Worm (Caenorhabditis elegans) whole organism, early embryonic: Measurements from ENCODE around the gene ttr-31.

Experiments used
- B0310.2 ChIP-seq: sonication (generic microtip); optimal IDR thresholded peaks from 2 replicates; lab custom pipeline; 2016; ENCODE audit warnings: mild to moderate bottlenecking, missing genetic modification characterization, missing compliant biosample characterization
- F13C5.2 ChIP-seq: sonication (generic microtip); optimal IDR thresholded peaks from 2 replicates; lab custom pipeline; 2017; ENCODE audit warnings: mild to moderate bottlenecking, missing genetic modification characterization, inconsistent platforms, missing compliant biosample characterization
- ama-1 ChIP-seq: fragments of 150-350 bp; optimal IDR thresholded peaks from 2 replicates; lab custom pipeline; 2014
- ceh-13 ChIP-seq: fragments of 200-800 bp; sonication (Bioruptor generic); optimal IDR thresholded peaks from 2 replicates; lab custom pipeline; 2018; ENCODE audit warnings: mild to moderate bottlenecking, missing genetic modification characterization, missing compliant biosample characterization
- ceh-36 ChIP-seq: sonication (generic microtip); optimal IDR thresholded peaks from 2 replicates; lab custom pipeline; 2016; ENCODE audit warnings: missing genetic modification characterization, inconsistent platforms, missing compliant biosample characterization
- ets-7 ChIP-seq: sonication (generic microtip); optimal IDR thresholded peaks from 2 replicates; lab custom pipeline; 2016; ENCODE audit warnings: missing genotype, missing genetic modification characterization, missing compliant biosample characterization
- hmbx-1 ChIP-seq: sonication (generic microtip); optimal IDR thresholded peaks from 2 replicates; lab custom pipeline; 2016; ENCODE audit warnings: mild to moderate bottlenecking, missing genetic modification characterization, missing compliant biosample characterization
- hmg-4 ChIP-seq: fragments of 200-800 bp; sonication (Bioruptor generic); optimal IDR thresholded peaks from 2 replicates; lab custom pipeline; 2018; ENCODE audit warnings: mild to moderate bottlenecking, missing genetic modification characterization, missing compliant biosample characterization
- pes-1 ChIP-seq: fragments of 200-800 bp; sonication (Bioruptor generic); IDR thresholded peaks from 2 replicates; pipeline ENCODE4 v1.3.6; 2022; ENCODE audit warnings: missing genetic modification reagents, missing genetic modification characterization, missing compliant biosample characterization
- scrt-1 ChIP-seq: fragments of 200-800 bp; sonication (Bioruptor generic); IDR thresholded peaks from 2 replicates; pipeline ENCODE4 v1.3.6; 2022; ENCODE audit warnings: missing genetic modification characterization, missing compliant biosample characterization
- sea-1 ChIP-seq: fragments of 200-800 bp; sonication (Bioruptor generic); conservative IDR thresholded peaks from 2 replicates; pipeline ENCODE4 v1.3.6; 2022; ENCODE audit warnings: missing genetic modification characterization, missing compliant biosample characterization
- tbx-11 ChIP-seq: fragments of 200-800 bp; sonication (Bioruptor generic); IDR thresholded peaks from 2 replicates; pipeline ENCODE4 v1.3.6; 2022; ENCODE audit warnings: missing genetic modification characterization, missing compliant biosample characterization

DNA sequence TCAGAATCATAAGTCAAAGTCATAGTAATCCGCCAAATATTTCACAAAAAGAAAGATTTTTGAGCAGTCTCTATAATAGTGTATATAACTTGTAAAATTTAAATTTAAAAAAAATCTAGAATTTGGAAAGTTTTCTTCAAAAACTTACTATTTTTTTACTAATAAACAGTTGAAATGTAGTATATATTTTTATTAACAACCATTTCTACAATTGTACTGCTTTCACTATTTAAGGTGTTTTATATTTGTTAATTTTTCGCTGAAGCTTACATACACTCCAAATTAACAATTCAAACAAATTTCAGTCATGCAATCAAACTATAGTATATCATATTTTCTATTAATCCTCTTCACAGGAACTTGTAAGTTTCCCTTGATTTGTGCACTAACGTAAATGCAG lies 42.6 kb downstream of the ttr-31 start, which contains the start of gene lge-1:
- no peak for TF ChIP-seq hmg-4
- TF ChIP-seq pes-1 (GFP tag; lab: Robert Waterston, UW): no peak
- TF ChIP-seq ama-1: no peak
- no peak for TF ChIP-seq B0310.2 (tag; lab: Kevin White, UChicago)
- no peak for TF ChIP-seq ets-7
- TF ChIP-seq F13C5.2 (tag; lab: Kevin White, UChicago): no peak
- no peak for TF ChIP-seq scrt-1 (GFP tag; lab: Robert Waterston, UW)
- no peak for TF ChIP-seq hmbx-1 (tag; lab: Kevin White, UChicago)
- no peak for TF ChIP-seq sea-1 (GFP tag; lab: Robert Waterston, UW)
- no peak for TF ChIP-seq ceh-36 (tag; lab: Kevin White, UChicago)
- TF ChIP-seq ceh-13: no peak
- TF ChIP-seq tbx-11 (GFP tag; lab: Robert Waterston, UW): no peak
